Fruit fly (Drosophila melanogaster): Measurements from ENCODE around the gene Acox3.

DNA sequence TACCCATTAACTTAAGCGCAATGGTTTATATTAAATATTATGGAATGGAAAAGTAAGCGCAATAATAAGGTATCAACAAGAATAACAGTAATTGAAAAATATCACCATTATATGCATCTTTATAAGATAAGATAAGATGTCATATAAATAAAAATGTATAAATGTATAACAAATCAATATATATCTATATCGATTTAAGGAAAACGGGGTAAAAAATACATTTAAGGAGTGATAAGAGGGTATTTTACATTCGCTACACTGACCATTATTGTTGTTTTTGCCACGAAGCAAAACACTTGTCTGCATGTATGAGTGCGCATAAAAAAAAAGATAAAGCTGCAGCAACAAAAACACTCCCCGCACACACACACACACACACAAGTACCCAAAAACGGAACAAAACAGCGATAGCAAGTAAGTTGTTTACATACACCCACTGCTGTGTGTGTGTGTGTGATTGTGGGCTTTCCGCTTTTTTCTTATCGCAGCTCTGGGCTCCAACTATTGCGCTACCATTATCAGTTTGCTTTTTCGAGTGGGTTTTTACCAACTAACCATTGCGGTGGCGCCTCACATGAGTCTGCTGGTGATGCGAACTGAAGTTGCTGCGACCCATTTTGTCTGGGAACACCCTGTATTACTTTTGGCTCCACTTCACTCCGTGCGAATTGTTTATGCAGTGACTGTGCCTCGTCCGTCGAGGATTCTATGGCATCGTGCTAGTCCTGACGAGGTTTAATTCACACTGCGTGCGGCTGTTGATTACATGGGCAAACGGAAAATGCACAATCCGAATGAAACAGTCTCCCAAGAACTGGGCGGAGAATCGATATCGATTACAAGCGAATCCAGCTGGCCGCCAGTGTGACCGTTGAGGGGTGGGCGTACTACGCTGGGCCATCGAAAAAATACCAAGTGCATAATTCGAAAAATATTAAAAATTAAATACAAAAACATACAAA, 25.2 kb upstream of the Acox3 start, which contains the start of gene mmy:
- TF ChIP-seq CG33017 (tag; optimal IDR thresholded peaks at IDR 0.05): no peak
- TF ChIP-seq toe (GFP tag; optimal IDR thresholded peaks at IDR 0.05): peak; percentile 17
